Fruit fly (Drosophila melanogaster) whole organism, embryonic: ENCODE data around the gene rdog.
A peak's percentile ranks its signal among the peaks of the same experiment; 100 is the strongest.

Experiments used
- Blimp-1 ChIP-seq: fragments of 200-800 bp; sonication (Bioruptor generic); optimal IDR thresholded peaks from 3 replicates; lab custom pipeline; 2018; ENCODE audit warnings: missing biosample characterization, missing genetic modification characterization, mild to moderate bottlenecking, moderate library complexity, missing genetic modification reagents
- CG10543 ChIP-seq: fragments of 200-800 bp; sonication (Bioruptor generic); optimal IDR thresholded peaks from 3 replicates; lab custom pipeline; 2017; ENCODE audit warnings: missing biosample characterization, mild to moderate bottlenecking, missing genetic modification characterization, moderate library complexity
- CG12071 ChIP-seq: fragments of 200-800 bp; sonication (Bioruptor generic); optimal IDR thresholded peaks from 3 replicates; lab custom pipeline; 2018; ENCODE audit warnings: missing biosample characterization, mild to moderate bottlenecking, missing genetic modification characterization
- CG12659 ChIP-seq: fragments of 200-800 bp; sonication (Bioruptor generic); optimal IDR thresholded peaks from 3 replicates; lab custom pipeline; 2017; ENCODE audit warnings: mild to moderate bottlenecking, missing biosample characterization, missing genetic modification reagents, missing genetic modification characterization
- CG13775 ChIP-seq: fragments of 200-800 bp; sonication (Bioruptor generic); optimal IDR thresholded peaks from 3 replicates; lab custom pipeline; 2017; ENCODE audit warnings: missing biosample characterization, mild to moderate bottlenecking, missing genetic modification characterization
- CG14050 ChIP-seq: fragments of 200-800 bp; sonication (Bioruptor generic); IDR thresholded peaks from 3 replicates; pipeline ENCODE4 v1.3.6; 2022; ENCODE audit warnings: missing biosample characterization, missing genetic modification characterization
- CG16813 ChIP-seq: fragments of 200-800 bp; sonication (Bioruptor generic); IDR thresholded peaks from 3 replicates; pipeline ENCODE4 v1.3.6; 2022; ENCODE audit warnings: missing biosample characterization, missing genetic modification characterization; ENCODE audit not compliant: partially characterized antibody
- CG17359 ChIP-seq: fragments of 200-800 bp; sonication (Bioruptor generic); optimal IDR thresholded peaks from 3 replicates; lab custom pipeline; 2018; ENCODE audit warnings: missing biosample characterization, mild to moderate bottlenecking, missing genetic modification characterization, moderate library complexity
- CG17802 ChIP-seq: fragments of 200-800 bp; sonication (Bioruptor generic); optimal IDR thresholded peaks from 2 replicates; lab custom pipeline; 2018; ENCODE audit warnings: missing biosample characterization, mild to moderate bottlenecking, missing genetic modification characterization, moderate library complexity
- CG2199 ChIP-seq: fragments of 200-800 bp; sonication (Bioruptor generic); IDR thresholded peaks from 3 replicates; pipeline ENCODE4 v1.3.6; 2022; ENCODE audit warnings: missing biosample characterization, missing genetic modification characterization
- CG2889 ChIP-seq: fragments of 200-800 bp; sonication (Bioruptor generic); IDR thresholded peaks from 3 replicates; pipeline ENCODE4 v1.3.6; 2022; ENCODE audit warnings: missing biosample characterization, missing genetic modification characterization
- CG3163 ChIP-seq: fragments of 200-800 bp; sonication (Bioruptor generic); optimal IDR thresholded peaks from 3 replicates; lab custom pipeline; 2016; ENCODE audit warnings: missing biosample characterization, missing genetic modification characterization
- CG32767 ChIP-seq: fragments of 200-800 bp; sonication (Bioruptor generic); IDR thresholded peaks from 2 replicates; pipeline ENCODE4 v1.3.6; 2022; ENCODE audit warnings: missing biosample characterization, missing genetic modification characterization
- CG7357 ChIP-seq: fragments of 200-800 bp; sonication (Bioruptor generic); IDR thresholded peaks from 3 replicates; pipeline ENCODE4 v1.3.6; 2022; ENCODE audit warnings: missing biosample characterization, missing genetic modification characterization
- CG9797 ChIP-seq: fragments of 200-800 bp; sonication (Bioruptor generic); optimal IDR thresholded peaks from 3 replicates; lab custom pipeline; 2018; ENCODE audit warnings: missing biosample characterization, mild to moderate bottlenecking, missing genetic modification characterization
- Dad ChIP-seq: fragments of 200-800 bp; sonication (Bioruptor generic); optimal IDR thresholded peaks from 3 replicates; lab custom pipeline; 2016; ENCODE audit warnings: missing biosample characterization, missing genetic modification characterization
- Doc3 ChIP-seq: fragments of 200-800 bp; sonication (Bioruptor generic); IDR thresholded peaks from 3 replicates; pipeline ENCODE4 v1.3.6; 2022; ENCODE audit warnings: missing biosample characterization, missing genetic modification characterization; ENCODE audit not compliant: partially characterized antibody
- E2f1 ChIP-seq: fragments of 200-800 bp; sonication (Bioruptor generic); IDR thresholded peaks from 2 replicates; pipeline ENCODE4 v1.3.6; 2022; ENCODE audit warnings: missing biosample characterization, missing genetic modification characterization
- Ets65A ChIP-seq: fragments of 200-800 bp; sonication (Bioruptor generic); peaks from one replicate; lab custom pipeline; 2016; ENCODE audit warnings: missing biosample characterization, missing genetic modification characterization
- Hmr ChIP-seq: fragments of 200-800 bp; sonication (Bioruptor generic); optimal IDR thresholded peaks from 3 replicates; lab custom pipeline; 2017; ENCODE audit warnings: mild to moderate bottlenecking, missing biosample characterization, missing genetic modification reagents, missing genetic modification characterization
- Meics ChIP-seq: fragments of 200-800 bp; sonication (Bioruptor generic); optimal IDR thresholded peaks from 2 replicates; lab custom pipeline; 2017; ENCODE audit warnings: missing biosample characterization, mild to moderate bottlenecking, missing genetic modification characterization
- Oaz ChIP-seq: fragments of 200-800 bp; sonication (Bioruptor generic); IDR thresholded peaks from 2 replicates; pipeline ENCODE4 v1.3.6; 2022; ENCODE audit warnings: missing biosample characterization, missing genetic modification characterization
- Oli ChIP-seq: fragments of 200-800 bp; sonication (Bioruptor generic); optimal IDR thresholded peaks from 2 replicates; lab custom pipeline; 2018; ENCODE audit warnings: missing biosample characterization, mild to moderate bottlenecking, missing genetic modification characterization, moderate library complexity
- Rx ChIP-seq: fragments of 200-800 bp; sonication (Bioruptor generic); IDR thresholded peaks from 2 replicates; pipeline ENCODE4 v1.3.6; 2022; ENCODE audit warnings: missing biosample characterization, missing genetic modification characterization
- Sox100B ChIP-seq: fragments of 200-800 bp; sonication (Bioruptor generic); optimal IDR thresholded peaks from 3 replicates; lab custom pipeline; 2018; ENCODE audit warnings: missing biosample characterization, mild to moderate bottlenecking, missing genetic modification characterization
- Sox102F ChIP-seq: fragments of 200-800 bp; sonication (Bioruptor generic); optimal IDR thresholded peaks from 2 replicates; lab custom pipeline; 2018; ENCODE audit warnings: missing biosample characterization, mild to moderate bottlenecking, missing genetic modification characterization, moderate library complexity
- Usf ChIP-seq: fragments of 200-800 bp; sonication (Bioruptor generic); optimal IDR thresholded peaks from 2 replicates; lab custom pipeline; 2017; ENCODE audit warnings: missing genotype, missing biosample characterization, missing genetic modification characterization
- ac ChIP-seq: fragments of 200-800 bp; sonication (Bioruptor generic); optimal IDR thresholded peaks from 3 replicates; lab custom pipeline; 2017; ENCODE audit warnings: missing biosample characterization, mild to moderate bottlenecking, missing genetic modification characterization
- ase ChIP-seq: fragments of 200-800 bp; sonication (Bioruptor generic); IDR thresholded peaks from 3 replicates; pipeline ENCODE4 v1.3.6; 2022; ENCODE audit warnings: missing biosample characterization, missing genetic modification characterization
- bowl ChIP-seq: fragments of 200-800 bp; sonication (Bioruptor generic); IDR thresholded peaks from 2 replicates; pipeline ENCODE4 v1.3.6; 2022; ENCODE audit warnings: missing biosample characterization, missing genetic modification characterization
- caup ChIP-seq: fragments of 200-800 bp; sonication (Bioruptor generic); optimal IDR thresholded peaks from 3 replicates; lab custom pipeline; 2017; ENCODE audit warnings: missing biosample characterization, mild to moderate bottlenecking, missing genetic modification characterization, moderate library complexity; ENCODE audit not compliant: severe bottlenecking
- croc ChIP-seq: fragments of 200-800 bp; sonication (Bioruptor generic); conservative IDR thresholded peaks from 3 replicates; pipeline ENCODE4 v1.3.6; 2022; ENCODE audit warnings: missing biosample characterization, missing genetic modification characterization
- crol ChIP-seq: fragments of 200-800 bp; sonication (Bioruptor generic); IDR thresholded peaks from 2 replicates; pipeline ENCODE4 v1.3.6; 2022; ENCODE audit warnings: missing biosample characterization, missing genetic modification characterization
- dmrt99B ChIP-seq: fragments of 200-800 bp; sonication (Bioruptor generic); optimal IDR thresholded peaks from 2 replicates; lab custom pipeline; 2018; ENCODE audit warnings: missing biosample characterization, mild to moderate bottlenecking, missing genetic modification characterization, moderate library complexity
- emc ChIP-seq: fragments of 200-800 bp; sonication (Bioruptor generic); optimal IDR thresholded peaks from 2 replicates; lab custom pipeline; 2016; ENCODE audit warnings: missing biosample characterization, missing genetic modification characterization
- eyg ChIP-seq: fragments of 200-800 bp; sonication (Bioruptor generic); optimal IDR thresholded peaks from 3 replicates; lab custom pipeline; 2016; ENCODE audit warnings: missing biosample characterization, missing genetic modification characterization
- grn ChIP-seq: fragments of 200-800 bp; sonication (Bioruptor generic); optimal IDR thresholded peaks from 3 replicates; lab custom pipeline; 2017; ENCODE audit warnings: missing biosample characterization, missing genetic modification characterization
- hbn ChIP-seq: fragments of 200-800 bp; sonication (Bioruptor generic); IDR thresholded peaks from 2 replicates; pipeline ENCODE4 v1.3.6; 2022; ENCODE audit warnings: missing biosample characterization, missing genetic modification characterization; ENCODE audit not compliant: partially characterized antibody
- lola ChIP-seq, 3 experiments: fragments of >200 bp in 2 of 3; fragments of 200-800 bp in 1 of 3; sonication (Bioruptor generic) in 1 of 3; optimal IDR thresholded peaks; 2 replicates each; lab custom pipeline; 2017 to 2019; ENCODE audit warnings: missing biosample characterization in 3 of 3, missing genetic modification characterization in 3 of 3, mild to moderate bottlenecking in 1 of 3, moderate library complexity in 1 of 3
- nerfin-2 ChIP-seq: fragments of 200-800 bp; sonication (Bioruptor generic); IDR thresholded peaks from 2 replicates; pipeline ENCODE4 v1.3.6; 2022; ENCODE audit warnings: missing biosample characterization, missing genetic modification characterization; ENCODE audit not compliant: partially characterized antibody
- p53 ChIP-seq: fragments of 200-800 bp; sonication (Bioruptor generic); optimal IDR thresholded peaks from 2 replicates; lab custom pipeline; 2016; ENCODE audit warnings: missing biosample characterization, missing genetic modification characterization
- ranshi ChIP-seq: fragments of 200-800 bp; sonication (Bioruptor generic); IDR thresholded peaks from 2 replicates; pipeline ENCODE4 v1.3.6; 2022; ENCODE audit warnings: missing biosample characterization, missing genetic modification characterization
- ro ChIP-seq: fragments of 200-800 bp; sonication (Bioruptor generic); IDR thresholded peaks from 2 replicates; pipeline ENCODE4 v1.3.6; 2022; ENCODE audit warnings: missing biosample characterization, missing genetic modification characterization
- ssp ChIP-seq: fragments of 200-800 bp; sonication (Bioruptor generic); IDR thresholded peaks from 2 replicates; pipeline ENCODE4 v1.3.6; 2022; ENCODE audit warnings: missing biosample characterization, missing genetic modification characterization
- tin ChIP-seq: fragments of 200-800 bp; sonication (Bioruptor generic); optimal IDR thresholded peaks from 3 replicates; lab custom pipeline; 2016; ENCODE audit warnings: missing biosample characterization, missing genetic modification characterization
- tio ChIP-seq: fragments of 200-800 bp; sonication (Bioruptor generic); optimal IDR thresholded peaks from 2 replicates; lab custom pipeline; 2017; ENCODE audit warnings: missing biosample characterization, missing genetic modification characterization, inconsistent platforms
- trem ChIP-seq: fragments of 200-800 bp; optimal IDR thresholded peaks from 3 replicates; lab custom pipeline; 2019; ENCODE audit warnings: missing biosample characterization, mild to moderate bottlenecking, missing genetic modification characterization, moderate library complexity
- tup ChIP-seq: fragments of 200-800 bp; sonication (Bioruptor generic); optimal IDR thresholded peaks from 2 replicates; lab custom pipeline; 2016; ENCODE audit warnings: missing biosample characterization, mild to moderate bottlenecking, missing genetic modification characterization, moderate library complexity

rdog gene

DNA sequence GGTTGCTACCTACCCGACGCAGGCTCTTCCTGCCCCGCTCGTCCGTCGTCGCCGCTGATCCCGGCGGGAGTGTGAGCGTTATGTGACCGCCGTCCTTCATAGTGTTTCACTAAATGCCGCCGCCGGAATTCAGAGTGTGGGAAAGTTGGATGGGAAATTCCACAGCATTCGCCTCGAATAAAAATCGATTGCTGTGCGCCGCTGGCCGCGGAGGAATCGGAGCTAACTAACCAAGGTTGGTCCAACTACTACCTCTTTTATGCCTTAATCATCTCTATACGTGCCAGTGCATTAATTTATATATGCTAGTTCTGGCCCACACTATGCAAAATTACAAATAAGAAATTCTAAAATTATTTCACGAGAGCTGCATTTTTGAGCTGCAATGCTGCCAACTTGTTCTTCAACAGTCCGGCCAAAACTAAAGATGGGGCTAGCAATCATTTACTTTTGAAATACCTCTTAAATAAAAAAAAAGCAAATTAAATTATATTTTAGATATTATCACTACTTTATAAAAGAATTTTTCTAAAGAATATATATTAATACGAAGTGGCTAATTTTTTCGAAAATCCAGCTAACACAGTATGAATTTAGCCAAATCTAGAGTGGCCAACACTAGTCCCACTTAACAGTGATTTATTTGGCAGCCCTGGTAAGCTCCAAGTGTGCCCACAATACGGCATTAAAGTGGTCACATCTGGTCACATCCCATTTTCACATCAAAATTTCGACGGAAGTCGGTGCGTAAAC lies 45.3 kb upstream of the rdog start, which contains the start of the genes alpha-Man-Ib and Pdhb (continued):
- no peak for TF ChIP-seq tio (GFP tag; lab: Kevin White, UChicago)
- TF ChIP-seq hbn (GFP tag; lab: Robert Waterston, UW) = no peak
- TF ChIP-seq trem = peak; percentile 99
- peak; percentile 74 for TF ChIP-seq E2f1
- TF ChIP-seq Oli = no peak
- TF ChIP-seq caup (GFP tag; lab: Kevin White, UChicago) = peak; percentile 66
- no peak for TF ChIP-seq crol (GFP tag; lab: Robert Waterston, UW)
- no peak for TF ChIP-seq bowl (GFP tag; lab: Robert Waterston, UW)
- peak; percentile 80 for TF ChIP-seq Hmr (GFP tag; lab: Kevin White, UChicago)
- no peak for TF ChIP-seq ac
- 0 out of 3 replicates have a peak, but pooled peaks have one; percentile 18 for TF ChIP-seq CG16813
- TF ChIP-seq grn (GFP tag; lab: Kevin White, UChicago) = no peak
- TF ChIP-seq CG2889 (GFP tag; lab: Robert Waterston, UW) = peak; percentile 58; the same call in 2 of the 3 replicates
- TF ChIP-seq Meics (GFP tag; lab: Kevin White, UChicago) = peak; percentile 74
- TF ChIP-seq CG17802 = peak; percentile 42
- no peak for TF ChIP-seq dmrt99B (tag; lab: Kevin White, UChicago)
- no peak for TF ChIP-seq eyg (GFP tag; lab: Kevin White, UChicago)
- peak; percentile 84 for TF ChIP-seq ssp (GFP tag; lab: Robert Waterston, UW)
- peak; percentile 75 for TF ChIP-seq CG7357 (GFP tag; lab: Robert Waterston, UW)
- TF ChIP-seq Sox100B (GFP tag; lab: Kevin White, UChicago) = no peak
- TF ChIP-seq Rx (GFP tag; lab: Robert Waterston, UW) = peak; percentile 44
- TF ChIP-seq lola (GFP tag; optimal IDR thresholded peaks at IDR 0.05; lab: Kevin White, UChicago) = peak in 1 of 3 experiments; percentile 77
- 0 out of 3 replicates have a peak, but pooled peaks have one; percentile 15 for TF ChIP-seq Doc3
- peak; percentile 87 for TF ChIP-seq CG10543 (GFP tag; lab: Kevin White, UChicago)
- no peak for TF ChIP-seq CG2199 (GFP tag; lab: Robert Waterston, UW)
- no peak for TF ChIP-seq p53 (GFP tag; lab: Kevin White, UChicago)
- peak; percentile 74 for TF ChIP-seq ase
- peak; percentile 73; the same call in 1 of the 2 replicates for TF ChIP-seq CG32767 (GFP tag; lab: Robert Waterston, UW)
- no peak for TF ChIP-seq Sox102F (GFP tag; lab: Kevin White, UChicago)
- TF ChIP-seq tin (GFP tag; lab: Kevin White, UChicago) = peak; percentile 85
- TF ChIP-seq ranshi (GFP tag; lab: Robert Waterston, UW) = peak; percentile 85
- TF ChIP-seq nerfin-2 = no peak
- peak; percentile 59; the same call in 1 of the 2 replicates for TF ChIP-seq Oaz (GFP tag; lab: Robert Waterston, UW)
- TF ChIP-seq tup (GFP tag; lab: Kevin White, UChicago) = peak; percentile 59
- no peak for TF ChIP-seq CG3163 (GFP tag; lab: Kevin White, UChicago)
- peak; percentile 25 for TF ChIP-seq Dad (GFP tag; lab: Kevin White, UChicago)
- peak; percentile 88 for TF ChIP-seq CG9797 (GFP tag; lab: Kevin White, UChicago)
- TF ChIP-seq CG14050 (GFP tag; lab: Robert Waterston, UW) = peak; percentile 62; the same call in 2 of the 3 replicates
- TF ChIP-seq CG13775 (GFP tag; lab: Kevin White, UChicago) = peak; percentile 89
- TF ChIP-seq ro = peak; percentile 50; the same call in 1 of the 2 replicates
- TF ChIP-seq Ets65A (GFP tag; lab: Kevin White, UChicago) = peak; percentile 91
- TF ChIP-seq emc (GFP tag; lab: Kevin White, UChicago) = no peak
- peak; percentile 92 for TF ChIP-seq CG12659 (GFP tag; lab: Kevin White, UChicago)
- TF ChIP-seq CG12071 = no peak
- no peak for TF ChIP-seq Blimp-1 (GFP tag; lab: Kevin White, UChicago)
- TF ChIP-seq Usf (GFP tag; lab: Kevin White, UChicago) = peak; percentile 63
- TF ChIP-seq croc = peak; percentile 67
- peak; percentile 71 for TF ChIP-seq CG17359 (tag; lab: Kevin White, UChicago)
